Fruit fly (Drosophila melanogaster): ENCODE measurements around the gene CG3437.
A peak's percentile ranks its signal among the peaks of the same experiment; 100 is the strongest.

The CG3437 gene

dm6 chr3L:9441907-9442479 is 15.5 kb downstream of the CG3437 start, which contains the start of the genes Bet3 and Nf-YA (continued):
- TF ChIP-seq CG8924 (tag; optimal IDR thresholded peaks at IDR 0.05): peak; percentile 5
- TF ChIP-seq CG11456 (GFP tag; IDR thresholded peaks at IDR 0.05): peak; percentile 79
- peak; percentile 10 to 57 for TF ChIP-seq chif (GFP tag; optimal IDR thresholded peaks at IDR 0.05)
- TF ChIP-seq Hmx (GFP tag; optimal IDR thresholded peaks at IDR 0.05): no peak
- peak; percentile 35 for TF ChIP-seq caup (GFP tag; optimal IDR thresholded peaks at IDR 0.05; ENCODE audit: severe bottlenecking)
- TF ChIP-seq CG16779 (GFP tag; IDR thresholded peaks at IDR 0.05): no peak
- no peak for TF ChIP-seq dmrt99B (tag; optimal IDR thresholded peaks at IDR 0.05)
- TF ChIP-seq CG14441 (GFP tag; IDR thresholded peaks at IDR 0.05): peak; percentile 59
- TF ChIP-seq tap (tag; optimal IDR thresholded peaks at IDR 0.05): no peak
- TF ChIP-seq Dip3 (GFP tag; optimal IDR thresholded peaks at IDR 0.05): peak; percentile 60
- no peak for TF ChIP-seq CG9437 (GFP tag; optimal IDR thresholded peaks at IDR 0.05)
- peak; percentile 26 for TF ChIP-seq tx (GFP tag; optimal IDR thresholded peaks at IDR 0.05)
- no peak for TF ChIP-seq CG33557 (GFP tag; optimal IDR thresholded peaks at IDR 0.05)
- no peak for TF ChIP-seq Sry-β (GFP tag; optimal IDR thresholded peaks at IDR 0.05)
- peak; percentile 50 for TF ChIP-seq Hr3 (GFP tag; optimal IDR thresholded peaks at IDR 0.05)
- no peak for TF ChIP-seq ERR (GFP tag; optimal IDR thresholded peaks at IDR 0.05)
- TF ChIP-seq sob (GFP tag; IDR thresholded peaks at IDR 0.05): peak; percentile 62
- peak; percentile 96 for TF ChIP-seq CG3995 (GFP tag; optimal IDR thresholded peaks at IDR 0.05)
- peak; percentile 41 for TF ChIP-seq sug (tag; optimal IDR thresholded peaks at IDR 0.05)
- peak; percentile 69 for TF ChIP-seq MTF-1 (GFP tag; optimal IDR thresholded peaks at IDR 0.05; ENCODE audit: borderline replicate concordance)
- TF ChIP-seq fd96Cb (tag; optimal IDR thresholded peaks at IDR 0.05): peak; percentile 29
- TF ChIP-seq CG2712 (tag; optimal IDR thresholded peaks at IDR 0.05): peak; percentile 65
- peak; percentile 62 for TF ChIP-seq trem (tag; optimal IDR thresholded peaks at IDR 0.05)
- TF ChIP-seq az2 (GFP tag; optimal IDR thresholded peaks at IDR 0.05): peak; percentile 44
- TF ChIP-seq CG3726 (GFP tag; IDR thresholded peaks at IDR 0.05): no peak
- TF ChIP-seq bsh (GFP tag; optimal IDR thresholded peaks at IDR 0.05): peak in 1 of 2 experiments; percentile 28
- peak; percentile 20 for TF ChIP-seq Jarid2 (GFP tag; optimal IDR thresholded peaks at IDR 0.05)
- TF ChIP-seq CG18764 (GFP tag; optimal IDR thresholded peaks at IDR 0.05): peak; percentile 6
- TF ChIP-seq CG10979 (tag; optimal IDR thresholded peaks at IDR 0.05): peak; percentile 47
- peak; percentile 13 for TF ChIP-seq CG12942 (GFP tag; optimal IDR thresholded peaks at IDR 0.05)
- TF ChIP-seq pb (GFP tag; optimal IDR thresholded peaks at IDR 0.05): no peak
- peak; percentile 30 for TF ChIP-seq CG12104 (GFP tag; optimal IDR thresholded peaks at IDR 0.05)
- no peak for TF ChIP-seq Hey (tag; optimal IDR thresholded peaks at IDR 0.05)
- peak; percentile 47 for TF ChIP-seq Dek (tag; optimal IDR thresholded peaks at IDR 0.05)
- peak; percentile 89 for TF ChIP-seq bigmax (GFP tag; optimal IDR thresholded peaks at IDR 0.05)
- no peak for TF ChIP-seq Eip74EF (GFP tag; optimal IDR thresholded peaks at IDR 0.05)
- peak; percentile 42 for TF ChIP-seq Hmr (GFP tag; optimal IDR thresholded peaks at IDR 0.05)
- TF ChIP-seq Bteb2 (GFP tag; optimal IDR thresholded peaks at IDR 0.05): no peak
- TF ChIP-seq ranshi (GFP tag; IDR thresholded peaks at IDR 0.05): peak; percentile 32; the same call in 1 of the 2 replicates
- no peak for TF ChIP-seq cwo (GFP tag; optimal IDR thresholded peaks at IDR 0.05)
- peak; percentile 62 for TF ChIP-seq CG17912 (GFP tag; optimal IDR thresholded peaks at IDR 0.05)
- peak; percentile 24 for TF ChIP-seq Atf3 (GFP tag; optimal IDR thresholded peaks at IDR 0.05)
- TF ChIP-seq CG34224 (GFP tag; IDR thresholded peaks at IDR 0.05; ENCODE audit: partially characterized antibody): peak; percentile 83
- TF ChIP-seq exex (tag; optimal IDR thresholded peaks at IDR 0.05): no peak
- peak; percentile 80 for TF ChIP-seq YL-1 (GFP tag; optimal IDR thresholded peaks at IDR 0.05)
- TF ChIP-seq CG10431 (GFP tag; optimal IDR thresholded peaks at IDR 0.05): peak; percentile 8
- peak; percentile 8 for TF ChIP-seq Side (GFP tag; optimal IDR thresholded peaks at IDR 0.05)
- peak; percentile 35 for TF ChIP-seq nerfin-1 (tag; optimal IDR thresholded peaks at IDR 0.05)
- no peak for TF ChIP-seq maf-S (GFP tag; optimal IDR thresholded peaks at IDR 0.05)
- TF ChIP-seq br (optimal IDR thresholded peaks at IDR 0.05): no peak
